Worm (Caenorhabditis elegans) whole organism, young adult: ENCODE results near the gene fip-2.

Source experiments
- B0035.1 ChIP-seq: sonication (generic microtip); optimal IDR thresholded peaks from 2 replicates; lab custom pipeline; 2016; ENCODE audit warnings: missing genetic modification characterization, mild to moderate bottlenecking, missing compliant biosample characterization, missing genotype, missing genetic modification reagents
- B0336.3 ChIP-seq: fragments of 200-800 bp; sonication (Bioruptor generic); IDR thresholded peaks from 2 replicates; pipeline ENCODE4 v1.3.6; 2022; ENCODE audit warnings: missing genetic modification characterization, missing compliant biosample characterization
- C06A6.2 ChIP-seq: fragments of 200-800 bp; sonication (Bioruptor generic); conservative IDR thresholded peaks from 2 replicates; pipeline ENCODE4 v1.3.6; 2022; ENCODE audit warnings: missing genetic modification characterization, missing compliant biosample characterization
- F23B12.7 ChIP-seq: sonication (generic microtip); optimal IDR thresholded peaks from 2 replicates; lab custom pipeline; 2017; ENCODE audit warnings: missing genetic modification characterization, mild to moderate bottlenecking, missing compliant biosample characterization, antibody characterized with exemption, moderate library complexity; ENCODE audit not compliant: insufficient read depth
- K11D2.4 ChIP-seq: fragments of 200-800 bp; sonication (Bioruptor generic); IDR thresholded peaks from 2 replicates; pipeline ENCODE4 v1.3.6; 2022; ENCODE audit warnings: missing genetic modification reagents, missing genetic modification characterization, missing compliant biosample characterization
- Y53G8AR.9 ChIP-seq: fragments of 200-800 bp; sonication (Bioruptor generic); conservative IDR thresholded peaks from 2 replicates; pipeline ENCODE4 v1.3.6; 2022; ENCODE audit warnings: missing genetic modification reagents, missing genetic modification characterization, missing compliant biosample characterization
- Y79H2A.3 ChIP-seq: fragments of 200-800 bp; sonication (Bioruptor generic); conservative IDR thresholded peaks from 2 replicates; pipeline ENCODE4 v1.3.6; 2022; ENCODE audit warnings: missing genetic modification reagents, missing genetic modification characterization, missing compliant biosample characterization
- akir-1 ChIP-seq: fragments of 200-800 bp; sonication (Bioruptor generic); optimal IDR thresholded peaks from 2 replicates; lab custom pipeline; 2018; ENCODE audit warnings: mild to moderate bottlenecking, missing genetic modification characterization, moderate library complexity, missing compliant biosample characterization
- ama-1 ChIP-seq, 3 experiments: fragments of 150-350 bp in 1 of 3; sonication (generic microtip) in 2 of 3; optimal IDR thresholded peaks; 2 replicates each; lab custom pipeline; 2014 to 2018; ENCODE audit warnings: missing biosample characterization in 2 of 3, missing genetic modification characterization in 2 of 3, missing genetic modification reagents in 2 of 3
- cebp-1 ChIP-seq, 2 experiments: fragments of 200-800 bp in 1 of 2; sonication (Bioruptor generic) in 1 of 2; sonication (generic microtip) in 1 of 2; IDR thresholded peaks in 1 of 2; optimal IDR thresholded peaks in 1 of 2; 2 replicates each; pipeline versions ENCODE4 v1.3.6 to Lab custom; 2017 to 2022; ENCODE audit warnings: missing compliant biosample characterization in 2 of 2, missing genetic modification characterization in 2 of 2, mild to moderate bottlenecking in 1 of 2, missing genetic modification reagents in 1 of 2, moderate library complexity in 1 of 2
- cebp-2 ChIP-seq: fragments of 200-800 bp; sonication (Bioruptor generic); IDR thresholded peaks from 2 replicates; pipeline ENCODE4 v1.3.6; 2022; ENCODE audit warnings: missing genetic modification characterization, missing compliant biosample characterization
- dox-1 ChIP-seq: fragments of 200-800 bp; sonication (Bioruptor generic); IDR thresholded peaks from 2 replicates; pipeline ENCODE4 v1.3.6; 2022; ENCODE audit warnings: missing genetic modification reagents, missing genetic modification characterization, missing compliant biosample characterization
- dpl-1 ChIP-seq: fragments of 150-350 bp; optimal IDR thresholded peaks from 2 replicates; lab custom pipeline; 2014; ENCODE audit warnings: missing biosample characterization, missing genetic modification reagents, missing genetic modification characterization
- efl-1 ChIP-seq: fragments of 150-350 bp; optimal IDR thresholded peaks from 2 replicates; lab custom pipeline; 2014; ENCODE audit warnings: missing biosample characterization, missing genetic modification reagents, missing genetic modification characterization
- egrh-3 ChIP-seq: fragments of 200-800 bp; sonication (Bioruptor generic); IDR thresholded peaks from 2 replicates; pipeline ENCODE4 v1.3.6; 2022; ENCODE audit warnings: missing genetic modification reagents, missing genetic modification characterization, missing compliant biosample characterization
- ekl-4 ChIP-seq: fragments of 200-800 bp; sonication (Bioruptor generic); IDR thresholded peaks from 2 replicates; pipeline ENCODE4 v1.3.6; 2022; ENCODE audit warnings: missing genetic modification reagents, missing genetic modification characterization, missing compliant biosample characterization
- hlh-26 ChIP-seq: fragments of 200-800 bp; sonication (Bioruptor generic); conservative IDR thresholded peaks from 2 replicates; pipeline ENCODE4 v1.3.6; 2022; ENCODE audit warnings: missing genetic modification reagents, missing genetic modification characterization, missing compliant biosample characterization
- hmg-1.2 ChIP-seq: fragments of 200-800 bp; sonication (Bioruptor generic); IDR thresholded peaks from 2 replicates; pipeline ENCODE4 v1.3.6; 2022; ENCODE audit warnings: missing genetic modification reagents, missing genetic modification characterization, missing compliant biosample characterization
- hsf-1 ChIP-seq: fragments of 200-800 bp; sonication (Bioruptor generic); IDR thresholded peaks from 2 replicates; pipeline ENCODE4 v1.3.6; 2022; ENCODE audit warnings: missing genetic modification reagents, missing genetic modification characterization, missing compliant biosample characterization
- lag-1 ChIP-seq: fragments of 200-800 bp; sonication (Bioruptor generic); IDR thresholded peaks from 2 replicates; pipeline ENCODE4 v1.3.6; 2022; ENCODE audit warnings: missing genetic modification reagents, missing genetic modification characterization, missing compliant biosample characterization
- madf-10 ChIP-seq: sonication (generic microtip); optimal IDR thresholded peaks from 2 replicates; lab custom pipeline; 2016; ENCODE audit warnings: mild to moderate bottlenecking, missing genetic modification characterization, missing compliant biosample characterization
- madf-3 ChIP-seq: fragments of 200-800 bp; sonication (Bioruptor generic); IDR thresholded peaks from 2 replicates; pipeline ENCODE4 v1.3.6; 2022; ENCODE audit warnings: missing genetic modification reagents, missing genetic modification characterization, missing compliant biosample characterization
- nfyb-1 ChIP-seq: fragments of 200-800 bp; sonication (Bioruptor generic); IDR thresholded peaks from 2 replicates; pipeline ENCODE4 v1.3.6; 2022; ENCODE audit warnings: missing genetic modification reagents, missing genetic modification characterization, missing compliant biosample characterization
- pha-4 ChIP-seq: fragments of 150-350 bp; sonication (generic microtip); optimal IDR thresholded peaks from 2 replicates; lab custom pipeline; 2014; ENCODE audit warnings: missing biosample characterization, missing genetic modification reagents, missing genetic modification characterization
- rcor-1 ChIP-seq: fragments of 200-800 bp; sonication (Bioruptor generic); IDR thresholded peaks from 2 replicates; pipeline ENCODE4 v1.3.6; 2022; ENCODE audit warnings: missing genetic modification reagents, missing genetic modification characterization, missing compliant biosample characterization
- sea-2 ChIP-seq: fragments of 200-800 bp; sonication (Bioruptor generic); IDR thresholded peaks from 2 replicates; pipeline ENCODE4 v1.3.6; 2022; ENCODE audit warnings: missing genetic modification characterization, missing compliant biosample characterization
- tbp1 ChIP-seq: fragments of 200-800 bp; sonication (Bioruptor generic); optimal IDR thresholded peaks from 2 replicates; lab custom pipeline; 2018; ENCODE audit warnings: mild to moderate bottlenecking, missing genetic modification characterization, missing compliant biosample characterization
- tlf-1 ChIP-seq: fragments of 200-800 bp; sonication (Bioruptor generic); optimal IDR thresholded peaks from 2 replicates; lab custom pipeline; 2018; ENCODE audit warnings: mild to moderate bottlenecking, missing genetic modification characterization, missing compliant biosample characterization
- zfh-2 ChIP-seq: fragments of 200-800 bp; sonication (Bioruptor generic); conservative IDR thresholded peaks from 2 replicates; pipeline ENCODE4 v1.3.6; 2022; ENCODE audit warnings: missing genetic modification reagents, missing genetic modification characterization, missing compliant biosample characterization

Gene fip-2

DNA sequence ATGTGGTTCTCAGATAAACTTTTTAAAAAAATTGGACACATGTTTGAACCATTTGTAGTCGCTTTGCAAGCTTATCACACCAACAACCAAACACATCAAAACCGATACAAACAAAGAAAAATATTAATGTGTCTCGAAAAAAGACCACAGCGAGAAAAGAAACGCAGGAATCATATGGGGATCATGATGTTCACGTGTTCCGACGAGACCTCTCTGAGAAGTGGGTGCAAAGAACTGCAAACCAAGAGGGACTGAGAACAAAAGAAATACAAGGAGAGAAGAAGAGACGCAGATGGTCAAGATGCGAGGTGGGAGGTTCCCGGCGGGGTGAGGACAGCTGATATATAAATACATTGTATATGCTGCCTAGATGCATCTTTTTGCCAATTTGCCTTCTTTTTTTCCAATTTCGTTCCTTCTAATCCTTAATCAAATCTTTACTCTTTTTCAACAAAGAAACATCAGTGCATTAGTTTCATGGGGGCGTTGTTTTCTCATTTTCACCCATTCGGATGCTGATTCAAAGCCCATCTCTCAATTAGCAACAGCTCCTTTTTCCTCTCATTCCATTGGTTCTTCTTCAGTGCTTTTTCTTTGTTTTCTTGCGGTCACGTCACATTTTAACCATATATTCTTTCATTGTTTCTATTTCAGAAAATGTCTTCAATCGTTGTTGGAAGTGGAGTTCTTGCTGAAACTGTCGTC lies 28.0 kb downstream of the fip-2 start, which contains the start of gene F21C10.10 (continued):
- no peak for TF ChIP-seq efl-1 (GFP tag; lab: Kevin White, UChicago)
- TF ChIP-seq zfh-2 (GFP tag; lab: Robert Waterston, UW) = no peak
- no peak for TF ChIP-seq sea-2
- no peak for TF ChIP-seq cebp-2 (GFP tag; lab: Robert Waterston, UW)
- no peak for TF ChIP-seq dpl-1 (GFP tag; lab: Kevin White, UChicago)
- no peak for TF ChIP-seq B0035.1 (tag; lab: Kevin White, UChicago)
- TF ChIP-seq lag-1 (GFP tag; lab: Robert Waterston, UW) = no peak
- peak; percentile 90 for TF ChIP-seq hmg-1.2 (GFP tag; lab: Robert Waterston, UW)
- TF ChIP-seq K11D2.4 (GFP tag; lab: Robert Waterston, UW) = peak; percentile 80

DNA sequence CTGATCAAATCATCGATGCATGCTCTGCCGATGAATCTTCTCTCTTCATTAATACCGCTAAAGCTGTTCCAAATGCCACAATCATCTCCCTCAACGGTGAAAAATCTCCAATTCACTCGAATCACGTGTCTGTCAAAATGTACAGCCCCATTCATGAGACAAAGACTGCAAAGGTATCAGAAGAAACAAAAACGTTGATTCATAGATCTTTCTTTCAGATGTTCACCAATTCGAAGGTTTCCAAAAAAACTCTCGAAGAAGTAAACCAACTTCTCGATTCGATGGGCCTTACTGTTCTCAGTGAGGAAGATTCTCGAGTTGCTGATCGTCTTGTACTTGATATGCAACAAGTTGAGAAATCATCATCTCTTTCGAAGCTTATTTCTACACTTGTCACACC lies 28.9 kb downstream of the fip-2 start:
- 0 out of 2 replicates have a peak, but pooled peaks have one; percentile 38 for TF ChIP-seq madf-3 (GFP tag; lab: Robert Waterston, UW)
- no peak for TF ChIP-seq egrh-3 (GFP tag; lab: Robert Waterston, UW)
- TF ChIP-seq F23B12.7 (tag; lab: Kevin White, UChicago) = no peak
- TF ChIP-seq Y53G8AR.9 (GFP tag; lab: Robert Waterston, UW) = 0 out of 2 replicates have a peak, but pooled peaks have one; percentile 10
- TF ChIP-seq hsf-1 (GFP tag; lab: Robert Waterston, UW) = no peak
- TF ChIP-seq nfyb-1 (GFP tag; lab: Robert Waterston, UW) = peak; percentile 23; the same call in 1 of the 2 replicates
- TF ChIP-seq hlh-26 (GFP tag; lab: Robert Waterston, UW) = no peak
- TF ChIP-seq madf-10 = no peak
- peak; percentile 12; the same call in 1 of the 2 replicates for TF ChIP-seq B0336.3 (GFP tag; lab: Robert Waterston, UW)
- TF ChIP-seq ama-1 (optimal IDR thresholded peaks at IDR 0.05; lab: Kevin White, UChicago) = peak; percentile 61
- TF ChIP-seq ama-1 (GFP tag; optimal IDR thresholded peaks at IDR 0.05; lab: Kevin White, UChicago) = no peak
- no peak for TF ChIP-seq rcor-1 (GFP tag; lab: Robert Waterston, UW)
- TF ChIP-seq, all 124 proteins: peak for 5

ce11 chrV:9097213-9097612 lies 29.4 kb downstream of the fip-2 start:
- TF ChIP-seq K11D2.4 (GFP tag; lab: Robert Waterston, UW) = no peak; the same call in 1 of the 2 replicates
- TF ChIP-seq Y79H2A.3 = 0 out of 2 replicates have a peak, but pooled peaks have one; percentile 35
- no peak for TF ChIP-seq cebp-1 (GFP tag; IDR thresholded peaks at IDR 0.05; lab: Robert Waterston, UW)
- TF ChIP-seq cebp-1 (tag; optimal IDR thresholded peaks at IDR 0.05; lab: Kevin White, UChicago) = peak; percentile 57
- TF ChIP-seq nfyb-1 (GFP tag; lab: Robert Waterston, UW) = peak; percentile 28; the same call in 1 of the 2 replicates
- TF ChIP-seq akir-1 (GFP tag; lab: Kevin White, UChicago) = no peak
- TF ChIP-seq C06A6.2 (GFP tag; lab: Robert Waterston, UW) = 0 out of 2 replicates have a peak, but pooled peaks have one; percentile 11
- TF ChIP-seq dox-1 (GFP tag; lab: Robert Waterston, UW) = no peak
- peak; percentile 12 for TF ChIP-seq tbp1 (GFP tag; lab: Kevin White, UChicago)
- TF ChIP-seq ekl-4 (GFP tag; lab: Robert Waterston, UW) = 0 out of 2 replicates have a peak, but pooled peaks have one; percentile 27
- peak; percentile 38; the same call in 1 of the 2 replicates for TF ChIP-seq Y53G8AR.9 (GFP tag; lab: Robert Waterston, UW)
- TF ChIP-seq tlf-1 = peak; percentile 14
- TF ChIP-seq B0336.3 (GFP tag; lab: Robert Waterston, UW) = peak; percentile 27; the same call in 1 of the 2 replicates
- peak; percentile 20; the same call in 1 of the 2 replicates for TF ChIP-seq hsf-1 (GFP tag; lab: Robert Waterston, UW)
- TF ChIP-seq ama-1 (optimal IDR thresholded peaks at IDR 0.05; lab: Kevin White, UChicago) = peak; percentile 38
- TF ChIP-seq ama-1 (GFP tag; optimal IDR thresholded peaks at IDR 0.05; lab: Kevin White, UChicago) = no peak
- TF ChIP-seq pha-4 = peak; percentile 63
